Comparison of ENCODE assay signal across 4 fruit fly cellular contexts in genomic region chr2L:13877934-13878580, dm6.
TF ChIP-seq lines count a peak whose summit lies in the region.

No protein-coding gene starts in this region.

- TF ChIP-seq CTCF in whole organism, embryonic (GFP tag; optimal IDR thresholded peaks at IDR 0.05; lab: Kevin White, UChicago) = no peak

TF ChIP-seq in whole organism, adult, 20 proteins besides CTCF, POLR2A, EP300 and RAD21:
- TF ChIP-seq toe (GFP tag; optimal IDR thresholded peaks at IDR 0.05; lab: Kevin White, UChicago) (no peak), CG33017 (tag; optimal IDR thresholded peaks at IDR 0.05; lab: Kevin White, UChicago) (peak; percentile 2), CG12768 (GFP tag; optimal IDR thresholded peaks at IDR 0.05; lab: Kevin White, UChicago) (peak; percentile 16), cic (GFP tag; optimal IDR thresholded peaks at IDR 0.05; lab: Kevin White, UChicago) (peak; percentile 17), kay (GFP tag; lab: Kevin White, UChicago; ENCODE audit: borderline replicate concordance) (peak; percentile 89), Crg-1 (GFP tag; optimal IDR thresholded peaks at IDR 0.05; lab: Kevin White, UChicago) (no peak)

TF ChIP-seq in whole organism, embryonic, 481 proteins besides CTCF, POLR2A, EP300 and RAD21 (continues in another document):
- TF ChIP-seq oc (tag; optimal IDR thresholded peaks at IDR 0.05; lab: Kevin White, UChicago) = no peak
- TF ChIP-seq corto (GFP tag; optimal IDR thresholded peaks at IDR 0.05; lab: Kevin White, UChicago) = peak; percentile 47
- TF ChIP-seq CG6683 (GFP tag; optimal IDR thresholded peaks at IDR 0.05; lab: Kevin White, UChicago) = no peak
- no peak for TF ChIP-seq Sin3A (optimal IDR thresholded peaks at IDR 0.05; lab: Kevin White, UChicago)
- no peak for TF ChIP-seq Max (GFP tag; optimal IDR thresholded peaks at IDR 0.05; lab: Kevin White, UChicago)
- TF ChIP-seq sob (GFP tag; IDR thresholded peaks at IDR 0.05; lab: Robert Waterston, UW) = no peak
- TF ChIP-seq Opbp (GFP tag; IDR thresholded peaks at IDR 0.05; lab: Robert Waterston, UW; ENCODE audit: partially characterized antibody) = no peak
- no peak for TF ChIP-seq Dek (tag; optimal IDR thresholded peaks at IDR 0.05; lab: Kevin White, UChicago)
- TF ChIP-seq ind (GFP tag; optimal IDR thresholded peaks at IDR 0.05; lab: Kevin White, UChicago) = no peak
- no peak for TF ChIP-seq Sox102F (GFP tag; optimal IDR thresholded peaks at IDR 0.05; lab: Kevin White, UChicago)
- TF ChIP-seq Pdp1 (GFP tag; optimal IDR thresholded peaks at IDR 0.05; lab: Kevin White, UChicago) = peak in 1 of 2 experiments; percentile 3
- no peak for TF ChIP-seq Optix (GFP tag; IDR thresholded peaks at IDR 0.05; lab: Robert Waterston, UW)
- no peak for TF ChIP-seq CG14014 (GFP tag; IDR thresholded peaks at IDR 0.05; lab: Robert Waterston, UW)
- TF ChIP-seq CG4617 (GFP tag; optimal IDR thresholded peaks at IDR 0.05; lab: Kevin White, UChicago; ENCODE audit: borderline replicate concordance) = no peak
- TF ChIP-seq CG12071 (GFP tag; optimal IDR thresholded peaks at IDR 0.05; lab: Kevin White, UChicago) = no peak
- TF ChIP-seq tgo (GFP tag; IDR thresholded peaks at IDR 0.05; lab: Robert Waterston, UW) = no peak
- TF ChIP-seq yki (optimal IDR thresholded peaks at IDR 0.05; lab: Kevin White, UChicago) = peak; percentile 25
- TF ChIP-seq CG3065 (GFP tag; optimal IDR thresholded peaks at IDR 0.05; lab: Kevin White, UChicago) = no peak
- no peak for TF ChIP-seq CG17328 (GFP tag; IDR thresholded peaks at IDR 0.05; lab: Robert Waterston, UW)
- no peak for TF ChIP-seq CG1832 (GFP tag; optimal IDR thresholded peaks at IDR 0.05; lab: Kevin White, UChicago)
- no peak for TF ChIP-seq Side (GFP tag; optimal IDR thresholded peaks at IDR 0.05; lab: Kevin White, UChicago)
- peak; percentile 35; the same call in 1 of the 2 replicates for TF ChIP-seq chm (GFP tag; IDR thresholded peaks at IDR 0.05; lab: Robert Waterston, UW)
- no peak for TF ChIP-seq wor (GFP tag; IDR thresholded peaks at IDR 0.05; lab: Robert Waterston, UW)
- TF ChIP-seq bbx (GFP tag; IDR thresholded peaks at IDR 0.05; lab: Robert Waterston, UW; ENCODE audit: partially characterized antibody) = 0 out of 2 replicates have a peak, but pooled peaks have one; percentile 15
- TF ChIP-seq Trl (optimal IDR thresholded peaks at IDR 0.05; lab: Kevin White, UChicago) = peak; percentile 87 to 90
- no peak for TF ChIP-seq Trl (GFP tag; optimal IDR thresholded peaks at IDR 0.05; lab: Kevin White, UChicago)
- TF ChIP-seq Vsx1 (GFP tag; optimal IDR thresholded peaks at IDR 0.05; lab: Kevin White, UChicago) = peak; percentile 21
- no peak for TF ChIP-seq Antp (GFP tag; optimal IDR thresholded peaks at IDR 0.05; lab: Kevin White, UChicago)
- peak in 1 of 2 experiments; percentile 13 for TF ChIP-seq Eip74EF (GFP tag; optimal IDR thresholded peaks at IDR 0.05; lab: Kevin White, UChicago)

TF ChIP-seq in whole organism, prepupa, 60 proteins besides CTCF, POLR2A, EP300 and RAD21:
- TF ChIP-seq Eip78C (GFP tag; lab: Kevin White, UChicago) (peak; percentile 81), CG6808 (GFP tag; optimal IDR thresholded peaks at IDR 0.05; lab: Kevin White, UChicago) (no peak), CG10669 (GFP tag; optimal IDR thresholded peaks at IDR 0.05; lab: Kevin White, UChicago) (no peak), vri (GFP tag; optimal IDR thresholded peaks at IDR 0.05; lab: Kevin White, UChicago) (peak; percentile 3), Hr39 (GFP tag; optimal IDR thresholded peaks at IDR 0.05; lab: Kevin White, UChicago) (no peak), acj6 (GFP tag; optimal IDR thresholded peaks at IDR 0.05; lab: Kevin White, UChicago) (no peak), eg (GFP tag; IDR thresholded peaks at IDR 0.05; lab: Robert Waterston, UW) (no peak)

TF ChIP-seq in whole organism, wandering third instar larva, 38 proteins besides CTCF, POLR2A, EP300 and RAD21:
- TF ChIP-seq Rel (GFP tag; optimal IDR thresholded peaks at IDR 0.05; lab: Kevin White, UChicago) (no peak), Rel (tag; optimal IDR thresholded peaks at IDR 0.05; lab: Kevin White, UChicago) (no peak), Myc (optimal IDR thresholded peaks at IDR 0.05; lab: Kevin White, UChicago) (no peak), br (GFP tag; optimal IDR thresholded peaks at IDR 0.05; lab: Kevin White, UChicago) (no peak), ey (GFP tag; optimal IDR thresholded peaks at IDR 0.05; lab: Kevin White, UChicago) (no peak), Sp1 (GFP tag; optimal IDR thresholded peaks at IDR 0.05; lab: Kevin White, UChicago) (no peak), sage (GFP tag; optimal IDR thresholded peaks at IDR 0.05; lab: Kevin White, UChicago) (peak; percentile 21), Hr78 (GFP tag; optimal IDR thresholded peaks at IDR 0.05; lab: Kevin White, UChicago) (no peak), OdsH (GFP tag; optimal IDR thresholded peaks at IDR 0.05; lab: Kevin White, UChicago) (no peak), Vsx2 (GFP tag; optimal IDR thresholded peaks at IDR 0.05; lab: Kevin White, UChicago; ENCODE audit: partially characterized antibody) (peak; percentile 59), fru (GFP tag; optimal IDR thresholded peaks at IDR 0.05; lab: Kevin White, UChicago) (no peak), N (GFP tag; optimal IDR thresholded peaks at IDR 0.05; lab: Kevin White, UChicago) (no peak), Jra (GFP tag; optimal IDR thresholded peaks at IDR 0.05; lab: Kevin White, UChicago) (no peak), jim (GFP tag; optimal IDR thresholded peaks at IDR 0.05; lab: Kevin White, UChicago) (no peak), sv (GFP tag; optimal IDR thresholded peaks at IDR 0.05; lab: Kevin White, UChicago) (no peak), psq (GFP tag; optimal IDR thresholded peaks at IDR 0.05; lab: Kevin White, UChicago) (no peak), Abd-B (GFP tag; optimal IDR thresholded peaks at IDR 0.05; lab: Kevin White, UChicago) (no peak), HLH106 (tag; optimal IDR thresholded peaks at IDR 0.05; lab: Kevin White, UChicago) (no peak), Mio (GFP tag; optimal IDR thresholded peaks at IDR 0.05; lab: Kevin White, UChicago) (no peak), Dfd (GFP tag; optimal IDR thresholded peaks at IDR 0.05; lab: Kevin White, UChicago) (no peak), GATAd (GFP tag; optimal IDR thresholded peaks at IDR 0.05; lab: Kevin White, UChicago) (no peak), brk (GFP tag; optimal IDR thresholded peaks at IDR 0.05; lab: Kevin White, UChicago) (peak; percentile 55)
TF ChIP-seq in whole organism, wandering third instar larva: peak in this region for 3.
